Fruit fly (Drosophila melanogaster): ENCODE measurements around the gene loco.

loco gene

DNA sequence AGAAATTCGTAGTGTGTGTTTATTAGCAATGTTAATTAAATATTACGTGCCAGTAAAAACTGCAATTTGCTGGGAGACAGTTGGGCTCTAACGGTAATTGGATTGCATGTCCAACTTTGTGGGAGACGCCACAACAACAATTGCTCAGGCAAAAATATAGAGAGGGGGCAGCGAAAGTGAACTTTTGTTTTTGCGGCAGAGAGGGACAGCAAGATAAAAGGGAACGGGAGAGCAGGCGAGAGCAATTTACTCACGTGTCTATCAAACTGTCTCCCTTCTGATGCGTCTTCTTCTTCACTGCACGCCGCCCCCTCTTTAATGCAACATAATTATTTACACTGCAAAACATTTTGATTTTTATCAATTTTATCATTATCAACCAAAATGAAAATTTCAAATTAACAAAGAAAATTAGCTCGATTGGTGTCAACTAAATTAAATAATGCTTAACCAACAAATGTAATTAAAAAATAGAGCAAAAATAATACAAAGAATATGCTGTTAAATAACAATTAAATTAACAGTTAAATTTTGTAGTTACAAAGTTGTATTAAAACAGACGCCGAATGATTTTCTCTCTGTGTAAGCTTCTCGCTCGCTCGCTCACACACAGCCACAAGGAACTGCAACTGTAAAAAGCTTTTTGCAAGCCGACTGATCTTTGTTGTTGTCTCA, 28.2 kb upstream of the loco start:
- TF ChIP-seq CG11617 (GFP tag; optimal IDR thresholded peaks at IDR 0.05) (peak; percentile 60), CG33017 (tag; optimal IDR thresholded peaks at IDR 0.05) (peak; percentile 41), CG14711 (tag; optimal IDR thresholded peaks at IDR 0.05) (peak; percentile 84), pad (GFP tag; optimal IDR thresholded peaks at IDR 0.05) (peak; percentile 76), Mnt (GFP tag; optimal IDR thresholded peaks at IDR 0.05) (peak; percentile 5), toe (GFP tag; optimal IDR thresholded peaks at IDR 0.05) (peak; percentile 54), CG7045 (GFP tag; optimal IDR thresholded peaks at IDR 0.05) (peak; percentile 84), cic (GFP tag; optimal IDR thresholded peaks at IDR 0.05) (no peak), tj (GFP tag; optimal IDR thresholded peaks at IDR 0.05) (no peak), Hr96 (GFP tag; optimal IDR thresholded peaks at IDR 0.05) (peak; percentile 69), CG1620 (GFP tag; optimal IDR thresholded peaks at IDR 0.05) (peak; percentile 12), ovo (GFP tag; optimal IDR thresholded peaks at IDR 0.05) (no peak), cnc (optimal IDR thresholded peaks at IDR 0.05) (no peak), CG5204 (GFP tag; optimal IDR thresholded peaks at IDR 0.05) (peak; percentile 61), bab1 (GFP tag; optimal IDR thresholded peaks at IDR 0.05) (peak; percentile 92), Clk (GFP tag; optimal IDR thresholded peaks at IDR 0.05) (peak; percentile 15), kay (GFP tag; ENCODE audit: borderline replicate concordance) (no peak), CG7101 (tag; optimal IDR thresholded peaks at IDR 0.05) (peak; percentile 74), Crg-1 (GFP tag; optimal IDR thresholded peaks at IDR 0.05) (peak; percentile 48), CG12768 (GFP tag; optimal IDR thresholded peaks at IDR 0.05) (peak; percentile 72)

DNA sequence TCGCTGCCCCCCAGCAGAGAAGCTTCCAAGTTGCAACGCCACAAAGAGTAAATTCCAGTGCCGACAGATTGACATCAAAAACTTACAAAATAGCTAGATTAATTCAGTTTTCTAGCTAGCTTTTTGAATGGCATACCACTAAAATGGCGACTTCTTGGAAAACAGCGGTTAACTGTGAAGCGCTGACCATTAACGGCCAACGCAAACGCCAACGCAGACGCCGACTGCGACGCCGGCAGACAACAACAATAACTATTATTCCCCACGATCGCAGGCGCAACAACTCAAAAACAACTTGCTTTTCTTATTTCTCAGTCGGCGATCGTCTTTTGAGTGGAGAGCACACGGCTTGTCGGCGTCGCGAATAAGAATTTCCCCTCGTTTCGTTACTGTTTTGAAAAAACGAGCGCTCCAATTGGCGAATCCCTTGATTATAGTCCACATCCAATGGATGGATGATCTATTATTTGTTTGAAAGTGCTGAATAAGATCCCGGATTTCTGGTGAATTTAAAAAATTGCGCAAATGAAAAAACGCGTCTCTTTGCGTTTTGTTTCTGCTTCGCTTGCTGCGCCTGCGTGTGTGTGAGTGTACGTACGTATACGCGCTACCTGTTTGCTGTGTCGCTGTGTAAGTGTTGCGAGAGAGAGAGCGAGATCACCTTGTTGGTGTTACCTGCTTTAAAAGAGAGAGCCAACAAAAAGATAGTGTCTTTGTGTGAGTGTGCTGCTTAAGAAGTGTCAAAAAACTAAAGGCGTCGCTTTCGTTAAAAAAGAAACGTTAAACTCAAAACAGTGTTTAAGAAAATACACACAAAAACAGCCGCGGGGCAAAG, 27.5 kb upstream of the loco start:
- TF ChIP-seq CG11617 (GFP tag; optimal IDR thresholded peaks at IDR 0.05): no peak
- no peak for TF ChIP-seq toe (GFP tag; optimal IDR thresholded peaks at IDR 0.05)
- TF ChIP-seq CG12768 (GFP tag; optimal IDR thresholded peaks at IDR 0.05): no peak
- TF ChIP-seq Clk (GFP tag; optimal IDR thresholded peaks at IDR 0.05): no peak
- no peak for TF ChIP-seq CG7101 (tag; optimal IDR thresholded peaks at IDR 0.05)
- no peak for TF ChIP-seq CG14711 (tag; optimal IDR thresholded peaks at IDR 0.05)
- TF ChIP-seq tj (GFP tag; optimal IDR thresholded peaks at IDR 0.05): peak; percentile 96
- TF ChIP-seq CG5204 (GFP tag; optimal IDR thresholded peaks at IDR 0.05): no peak
- TF ChIP-seq pad (GFP tag; optimal IDR thresholded peaks at IDR 0.05): peak; percentile 94
- no peak for TF ChIP-seq CG1620 (GFP tag; optimal IDR thresholded peaks at IDR 0.05)
- TF ChIP-seq ovo (GFP tag; optimal IDR thresholded peaks at IDR 0.05): peak; percentile 32
- TF ChIP-seq bab1 (GFP tag; optimal IDR thresholded peaks at IDR 0.05): peak; percentile 50
- no peak for TF ChIP-seq cnc (optimal IDR thresholded peaks at IDR 0.05)
- no peak for TF ChIP-seq cic (GFP tag; optimal IDR thresholded peaks at IDR 0.05)
- TF ChIP-seq Hr96 (GFP tag; optimal IDR thresholded peaks at IDR 0.05): peak; percentile 26
- TF ChIP-seq Mnt (GFP tag; optimal IDR thresholded peaks at IDR 0.05): peak; percentile 8
- no peak for TF ChIP-seq kay (GFP tag; ENCODE audit: borderline replicate concordance)

DNA sequence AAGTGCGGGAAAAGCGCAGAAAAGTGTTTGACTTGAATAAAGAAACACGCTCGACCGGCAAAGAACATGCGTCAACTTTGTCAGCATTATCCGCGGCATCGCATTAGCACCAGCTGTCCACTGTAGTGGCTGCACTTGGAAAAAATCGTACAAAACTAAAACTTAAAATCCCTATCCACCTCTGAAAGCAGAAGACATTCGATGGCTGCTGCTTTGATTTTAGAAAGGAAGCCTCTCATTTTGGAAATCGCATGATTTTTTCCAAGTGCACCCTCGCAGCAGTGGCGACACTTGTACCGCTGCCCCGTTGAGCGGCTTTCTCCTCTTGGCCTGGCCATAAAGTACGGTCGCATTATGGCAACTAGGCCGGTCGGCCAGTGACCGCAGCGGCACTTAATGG, 25.1 kb upstream of the loco start:
- TF ChIP-seq tj (GFP tag; optimal IDR thresholded peaks at IDR 0.05) (no peak), cnc (optimal IDR thresholded peaks at IDR 0.05) (no peak), ovo (GFP tag; optimal IDR thresholded peaks at IDR 0.05) (no peak), CG1620 (GFP tag; optimal IDR thresholded peaks at IDR 0.05) (no peak), Mnt (GFP tag; optimal IDR thresholded peaks at IDR 0.05) (no peak), Clk (GFP tag; optimal IDR thresholded peaks at IDR 0.05) (no peak), cic (GFP tag; optimal IDR thresholded peaks at IDR 0.05) (no peak), kay (GFP tag; ENCODE audit: borderline replicate concordance) (no peak)

DNA sequence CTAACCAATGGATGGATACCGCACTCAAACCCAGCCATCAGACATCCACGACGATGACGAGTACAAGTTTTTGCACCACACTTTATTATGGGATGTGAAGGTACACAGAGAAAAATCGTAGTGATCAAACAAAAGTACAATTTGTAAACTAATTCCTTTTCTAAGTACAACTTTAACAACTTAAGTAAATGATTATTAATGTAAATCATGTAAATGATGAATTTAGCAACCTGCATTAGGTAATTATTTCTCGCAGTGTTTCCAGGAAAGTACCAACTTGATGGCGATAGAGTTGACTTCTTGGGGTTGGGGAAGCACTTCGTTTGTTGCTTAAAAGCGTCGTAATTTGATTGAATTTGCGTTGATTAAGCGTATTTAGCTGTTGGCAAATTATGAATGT, 23.9 kb upstream of the loco start:
- TF ChIP-seq pad (GFP tag; optimal IDR thresholded peaks at IDR 0.05): no peak
- no peak for TF ChIP-seq tj (GFP tag; optimal IDR thresholded peaks at IDR 0.05)
- TF ChIP-seq cic (GFP tag; optimal IDR thresholded peaks at IDR 0.05): no peak
- no peak for TF ChIP-seq CG11617 (GFP tag; optimal IDR thresholded peaks at IDR 0.05)
- TF ChIP-seq Crg-1 (GFP tag; optimal IDR thresholded peaks at IDR 0.05): no peak
- no peak for TF ChIP-seq ovo (GFP tag; optimal IDR thresholded peaks at IDR 0.05)
- TF ChIP-seq Clk (GFP tag; optimal IDR thresholded peaks at IDR 0.05): no peak
- TF ChIP-seq CG14711 (tag; optimal IDR thresholded peaks at IDR 0.05): no peak
- no peak for TF ChIP-seq toe (GFP tag; optimal IDR thresholded peaks at IDR 0.05)
- no peak for TF ChIP-seq Mnt (GFP tag; optimal IDR thresholded peaks at IDR 0.05)
- TF ChIP-seq kay (GFP tag; ENCODE audit: borderline replicate concordance): no peak
- no peak for TF ChIP-seq bab1 (GFP tag; optimal IDR thresholded peaks at IDR 0.05)
- no peak for TF ChIP-seq CG33017 (tag; optimal IDR thresholded peaks at IDR 0.05)
- TF ChIP-seq CG7045 (GFP tag; optimal IDR thresholded peaks at IDR 0.05): no peak
- no peak for TF ChIP-seq cnc (optimal IDR thresholded peaks at IDR 0.05)
- TF ChIP-seq CG12768 (GFP tag; optimal IDR thresholded peaks at IDR 0.05): no peak
- no peak for TF ChIP-seq CG1620 (GFP tag; optimal IDR thresholded peaks at IDR 0.05)
- no peak for TF ChIP-seq Hr96 (GFP tag; optimal IDR thresholded peaks at IDR 0.05)
- TF ChIP-seq CG5204 (GFP tag; optimal IDR thresholded peaks at IDR 0.05): no peak
- no peak for TF ChIP-seq CG7101 (tag; optimal IDR thresholded peaks at IDR 0.05)

DNA sequence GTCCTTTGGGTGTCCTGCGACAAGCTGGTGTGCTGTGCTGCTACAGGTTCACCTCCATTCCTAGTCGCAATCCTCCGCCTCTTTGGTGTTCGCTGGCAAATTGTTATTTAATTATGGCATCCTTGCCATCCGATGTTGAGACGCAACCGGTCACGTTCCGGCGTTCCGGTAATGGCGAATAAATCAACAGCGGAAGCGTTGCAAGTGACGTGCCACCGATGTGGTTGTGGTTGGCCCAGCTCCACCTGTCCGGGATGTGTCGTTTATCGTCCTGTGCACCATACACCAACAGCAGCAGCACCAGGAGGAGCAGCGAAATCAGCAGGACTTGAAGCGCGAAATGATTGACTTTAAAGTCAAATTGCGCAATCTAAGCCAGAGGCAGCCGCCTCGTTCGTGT, 10.7 kb upstream of the loco start:
- TF ChIP-seq CG12768 (GFP tag; optimal IDR thresholded peaks at IDR 0.05) (no peak), Clk (GFP tag; optimal IDR thresholded peaks at IDR 0.05) (no peak)

Data from whole organism, adult.